Fruit fly (Drosophila melanogaster): ENCODE results near the gene CG3610.

DNA sequence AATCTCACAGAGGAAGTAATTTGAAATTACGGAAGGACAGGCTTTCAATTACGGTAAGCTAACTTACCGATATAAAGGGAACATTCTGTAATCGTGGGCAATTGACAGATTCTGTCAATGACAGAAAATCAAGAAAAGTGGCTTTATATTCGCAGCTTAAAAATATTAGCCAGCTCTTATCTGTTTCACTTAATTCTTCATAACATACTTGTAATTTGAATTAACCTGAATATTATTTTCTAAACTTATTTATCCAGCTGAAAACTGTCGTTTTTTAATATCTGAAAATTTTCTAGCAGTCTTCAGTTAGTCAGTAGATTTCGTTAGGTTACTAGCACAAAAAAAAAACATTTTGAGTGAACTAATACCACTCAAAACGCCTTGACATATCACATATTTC lies at the start of gene CG3610:
- no peak for TF ChIP-seq pan (optimal IDR thresholded peaks at IDR 0.05)
- no peak for TF ChIP-seq psq (optimal IDR thresholded peaks at IDR 0.05)
- no peak for TF ChIP-seq usp (GFP tag; optimal IDR thresholded peaks at IDR 0.05)
- no peak for TF ChIP-seq EcR (GFP tag; optimal IDR thresholded peaks at IDR 0.05)
- no peak for TF ChIP-seq CG8478 (optimal IDR thresholded peaks at IDR 0.05)
- TF ChIP-seq Dll (optimal IDR thresholded peaks at IDR 0.05): no peak

Measured in whole organism.